Fruit fly (Drosophila melanogaster) whole organism, embryonic: ENCODE results near the gene CG18788.

Experiments
- CG11085 ChIP-seq: fragments of 200-800 bp; sonication (Bioruptor generic); IDR thresholded peaks from 2 replicates; pipeline ENCODE4 v1.3.6; 2022; ENCODE audit warnings: missing biosample characterization, missing genetic modification characterization
- CG12071 ChIP-seq: fragments of 200-800 bp; sonication (Bioruptor generic); optimal IDR thresholded peaks from 3 replicates; lab custom pipeline; 2018; ENCODE audit warnings: missing biosample characterization, mild to moderate bottlenecking, missing genetic modification characterization
- CG12219 ChIP-seq: fragments of 200-800 bp; sonication (Bioruptor generic); optimal IDR thresholded peaks from 3 replicates; lab custom pipeline; 2018; ENCODE audit warnings: missing biosample characterization, mild to moderate bottlenecking, missing genetic modification characterization
- CG12236 ChIP-seq: fragments of 200-800 bp; sonication (Bioruptor generic); optimal IDR thresholded peaks from 2 replicates; lab custom pipeline; 2016; ENCODE audit warnings: missing biosample characterization, missing genetic modification characterization
- CG13287 ChIP-seq: fragments of 200-800 bp; sonication (Bioruptor generic); IDR thresholded peaks from 2 replicates; pipeline ENCODE4 v1.3.6; 2022; ENCODE audit warnings: missing biosample characterization, missing genetic modification characterization; ENCODE audit not compliant: partially characterized antibody
- CG13894 ChIP-seq: fragments of 200-800 bp; sonication (Bioruptor generic); optimal IDR thresholded peaks from 3 replicates; lab custom pipeline; 2018; ENCODE audit warnings: missing biosample characterization, mild to moderate bottlenecking, missing genetic modification characterization, moderate library complexity
- CG17612 ChIP-seq: fragments of 200-800 bp; sonication (Bioruptor generic); IDR thresholded peaks from 2 replicates; pipeline ENCODE4 v1.3.6; 2022; ENCODE audit warnings: missing biosample characterization, missing genetic modification characterization
- CG18262 ChIP-seq: fragments of 200-800 bp; optimal IDR thresholded peaks from 3 replicates; lab custom pipeline; 2019; ENCODE audit warnings: missing biosample characterization, mild to moderate bottlenecking, missing genetic modification characterization, moderate library complexity
- CG2116 ChIP-seq: fragments of 200-800 bp; sonication (Bioruptor generic); optimal IDR thresholded peaks from 3 replicates; lab custom pipeline; 2018; ENCODE audit warnings: missing biosample characterization, mild to moderate bottlenecking, missing genetic modification characterization
- CG2120 ChIP-seq: fragments of 200-800 bp; sonication (Bioruptor generic); optimal IDR thresholded peaks from 3 replicates; lab custom pipeline; 2016; ENCODE audit warnings: missing biosample characterization, missing genetic modification characterization
- CG32532 ChIP-seq: fragments of 200-800 bp; sonication (Bioruptor generic); IDR thresholded peaks from 2 replicates; pipeline ENCODE4 v1.3.6; 2022; ENCODE audit warnings: missing biosample characterization, missing genetic modification characterization
- CG6272 ChIP-seq: fragments of 200-800 bp; sonication (Bioruptor generic); IDR thresholded peaks from 2 replicates; pipeline ENCODE4 v1.3.6; 2022; ENCODE audit warnings: missing biosample characterization, missing genetic modification characterization
- CG6854 ChIP-seq: fragments of 200-800 bp; sonication (Bioruptor generic); optimal IDR thresholded peaks from 3 replicates; lab custom pipeline; 2017; ENCODE audit warnings: missing biosample characterization, mild to moderate bottlenecking, missing genetic modification characterization
- Dfd ChIP-seq, 2 experiments: fragments of >200 bp; optimal IDR thresholded peaks; 2 replicates each; lab custom pipeline; 2017; ENCODE audit warnings: missing biosample characterization in 2 of 2, missing genetic modification characterization in 2 of 2
- Fer3 ChIP-seq: fragments of 200-800 bp; sonication (Bioruptor generic); optimal IDR thresholded peaks from 2 replicates; lab custom pipeline; 2018; ENCODE audit warnings: missing biosample characterization, mild to moderate bottlenecking, missing genetic modification characterization, moderate library complexity
- HLHmδ ChIP-seq: fragments of 200-800 bp; sonication (Bioruptor generic); optimal IDR thresholded peaks from 2 replicates; lab custom pipeline; 2018; ENCODE audit warnings: missing biosample characterization, mild to moderate bottlenecking, missing genetic modification characterization, moderate library complexity
- Hand ChIP-seq: fragments of 200-800 bp; sonication (Bioruptor generic); optimal IDR thresholded peaks from 2 replicates; lab custom pipeline; 2017; ENCODE audit warnings: mild to moderate bottlenecking, missing biosample characterization, missing genetic modification reagents, missing genetic modification characterization
- Hr51 ChIP-seq, 2 experiments: fragments of 200-800 bp; sonication (Bioruptor generic); optimal IDR thresholded peaks; 2 replicates in 1 of 2; 3 replicates in 1 of 2; lab custom pipeline; 2016 to 2018; ENCODE audit warnings: missing biosample characterization in 2 of 2, missing genetic modification characterization in 2 of 2, mild to moderate bottlenecking in 1 of 2, moderate library complexity in 1 of 2
- Lim3 ChIP-seq: fragments of 200-800 bp; sonication (Bioruptor generic); IDR thresholded peaks from 2 replicates; pipeline ENCODE4 v1.3.6; 2022; ENCODE audit warnings: missing biosample characterization, missing genetic modification characterization
- Mad ChIP-seq: fragments of 200-800 bp; sonication (Bioruptor generic); optimal IDR thresholded peaks from 2 replicates; lab custom pipeline; 2016; ENCODE audit warnings: missing biosample characterization, missing genetic modification characterization
- Mes4 ChIP-seq: fragments of 200-800 bp; sonication (Bioruptor generic); optimal IDR thresholded peaks from 2 replicates; lab custom pipeline; 2016; ENCODE audit warnings: missing biosample characterization, missing genetic modification characterization
- NC2α ChIP-seq: fragments of 200-800 bp; sonication (Bioruptor generic); optimal IDR thresholded peaks from 2 replicates; lab custom pipeline; 2016; ENCODE audit warnings: missing biosample characterization, missing genetic modification characterization
- Neu2 ChIP-seq: fragments of 200-800 bp; sonication (Bioruptor generic); optimal IDR thresholded peaks from 3 replicates; lab custom pipeline; 2016; ENCODE audit warnings: missing biosample characterization, missing genetic modification characterization, borderline replicate concordance
- Nf-YA ChIP-seq: fragments of 200-800 bp; sonication (Bioruptor generic); IDR thresholded peaks from 2 replicates; pipeline ENCODE4 v1.3.6; 2022; ENCODE audit warnings: missing biosample characterization, missing genetic modification characterization
- Side ChIP-seq: fragments of 200-800 bp; sonication (Bioruptor generic); optimal IDR thresholded peaks from 2 replicates; lab custom pipeline; 2016; ENCODE audit warnings: missing biosample characterization, missing genetic modification characterization
- TFAM ChIP-seq: fragments of 200-800 bp; sonication (Bioruptor generic); optimal IDR thresholded peaks from 2 replicates; lab custom pipeline; 2017; ENCODE audit warnings: missing biosample characterization, missing genetic modification characterization, inconsistent platforms
- YL-1 ChIP-seq: fragments of 200-800 bp; sonication (Bioruptor generic); optimal IDR thresholded peaks from 3 replicates; lab custom pipeline; 2017; ENCODE audit warnings: missing biosample characterization, mild to moderate bottlenecking, missing genetic modification characterization
- amos ChIP-seq: fragments of 200-800 bp; sonication (Bioruptor generic); IDR thresholded peaks from 2 replicates; pipeline ENCODE4 v1.3.6; 2022; ENCODE audit warnings: missing biosample characterization, missing genetic modification characterization; ENCODE audit not compliant: partially characterized antibody
- az2 ChIP-seq: fragments of 200-800 bp; sonication (Bioruptor generic); optimal IDR thresholded peaks from 3 replicates; lab custom pipeline; 2016; ENCODE audit warnings: missing biosample characterization, missing genetic modification characterization
- crp ChIP-seq, 2 experiments: fragments of 200-800 bp; sonication (Bioruptor generic); optimal IDR thresholded peaks; 2 replicates in 1 of 2; 3 replicates in 1 of 2; lab custom pipeline; 2017; ENCODE audit warnings: missing biosample characterization in 2 of 2, missing genetic modification characterization in 2 of 2, mild to moderate bottlenecking in 1 of 2, moderate library complexity in 1 of 2
- dmrt11E ChIP-seq: fragments of 200-800 bp; sonication (Bioruptor generic); optimal IDR thresholded peaks from 3 replicates; lab custom pipeline; 2018; ENCODE audit warnings: missing biosample characterization, mild to moderate bottlenecking, missing genetic modification characterization, moderate library complexity
- dpn ChIP-seq, 2 experiments: fragments of 200-800 bp; sonication (Bioruptor generic); optimal IDR thresholded peaks; 3 replicates each; lab custom pipeline; 2016; ENCODE audit warnings: missing biosample characterization in 2 of 2, missing genetic modification characterization in 2 of 2
- fd96Cb ChIP-seq: fragments of 200-800 bp; sonication (Bioruptor generic); optimal IDR thresholded peaks from 2 replicates; lab custom pipeline; 2018; ENCODE audit warnings: missing biosample characterization, mild to moderate bottlenecking, missing genetic modification characterization, moderate library complexity
- grau ChIP-seq: fragments of 200-800 bp; optimal IDR thresholded peaks from 3 replicates; lab custom pipeline; 2019; ENCODE audit warnings: missing biosample characterization, mild to moderate bottlenecking, missing genetic modification characterization, moderate library complexity
- grn ChIP-seq: fragments of 200-800 bp; sonication (Bioruptor generic); optimal IDR thresholded peaks from 3 replicates; lab custom pipeline; 2017; ENCODE audit warnings: missing biosample characterization, missing genetic modification characterization
- hb ChIP-seq: fragments of 200-800 bp; sonication (Bioruptor generic); IDR thresholded peaks from 3 replicates; pipeline ENCODE4 v1.3.6; 2022; ENCODE audit warnings: missing biosample characterization, missing genetic modification characterization; ENCODE audit not compliant: partially characterized antibody
- jing ChIP-seq: fragments of 200-800 bp; sonication (Bioruptor generic); optimal IDR thresholded peaks from 2 replicates; lab custom pipeline; 2018; ENCODE audit warnings: missing biosample characterization, mild to moderate bottlenecking, missing genetic modification characterization
- lab ChIP-seq: fragments of 200-800 bp; sonication (Bioruptor generic); optimal IDR thresholded peaks from 3 replicates; lab custom pipeline; 2017; ENCODE audit warnings: missing biosample characterization, missing genetic modification characterization, mild to moderate bottlenecking, moderate library complexity, missing genetic modification reagents
- oc ChIP-seq: fragments of 200-800 bp; sonication (Bioruptor generic); optimal IDR thresholded peaks from 2 replicates; lab custom pipeline; 2018; ENCODE audit warnings: missing biosample characterization, mild to moderate bottlenecking, missing genetic modification characterization, moderate library complexity
- pan ChIP-seq, 4 experiments: fragments of >200 bp in 3 of 4; fragments of 200-800 bp in 1 of 4; sonication (Bioruptor generic) in 1 of 4; optimal IDR thresholded peaks in 3 of 4; IDR thresholded peaks in 1 of 4; 2 replicates each; pipeline versions ENCODE4 v1.3.6 to Lab custom; 2017 to 2022; ENCODE audit warnings: missing biosample characterization in 2 of 4, missing genetic modification characterization in 2 of 4, mixed read lengths in 1 of 4
- pho ChIP-seq: fragments of 200-800 bp; sonication (Bioruptor generic); optimal IDR thresholded peaks from 2 replicates; lab custom pipeline; 2016; ENCODE audit warnings: missing biosample characterization, missing genetic modification characterization
- pum ChIP-seq: fragments of 200-800 bp; sonication (Bioruptor generic); optimal IDR thresholded peaks from 2 replicates; lab custom pipeline; 2016; ENCODE audit warnings: missing biosample characterization, missing genetic modification characterization
- ro ChIP-seq: fragments of 200-800 bp; sonication (Bioruptor generic); IDR thresholded peaks from 2 replicates; pipeline ENCODE4 v1.3.6; 2022; ENCODE audit warnings: missing biosample characterization, missing genetic modification characterization
- schlank ChIP-seq: fragments of 200-800 bp; sonication (Bioruptor generic); optimal IDR thresholded peaks from 2 replicates; lab custom pipeline; 2018; ENCODE audit warnings: missing biosample characterization, mild to moderate bottlenecking, missing genetic modification characterization
- sens-2 ChIP-seq: fragments of 200-800 bp; sonication (Bioruptor generic); IDR thresholded peaks from 2 replicates; pipeline ENCODE4 v1.3.6; 2022; ENCODE audit warnings: missing biosample characterization, missing genetic modification characterization
- sob ChIP-seq: fragments of 200-800 bp; sonication (Bioruptor generic); IDR thresholded peaks from 2 replicates; pipeline ENCODE4 v1.3.6; 2022; ENCODE audit warnings: missing biosample characterization, missing genetic modification characterization
- wdn ChIP-seq: fragments of 200-800 bp; sonication (Bioruptor generic); IDR thresholded peaks from 2 replicates; pipeline ENCODE4 v1.3.6; 2022; ENCODE audit warnings: missing biosample characterization, missing genetic modification characterization

The CG18788 gene

DNA sequence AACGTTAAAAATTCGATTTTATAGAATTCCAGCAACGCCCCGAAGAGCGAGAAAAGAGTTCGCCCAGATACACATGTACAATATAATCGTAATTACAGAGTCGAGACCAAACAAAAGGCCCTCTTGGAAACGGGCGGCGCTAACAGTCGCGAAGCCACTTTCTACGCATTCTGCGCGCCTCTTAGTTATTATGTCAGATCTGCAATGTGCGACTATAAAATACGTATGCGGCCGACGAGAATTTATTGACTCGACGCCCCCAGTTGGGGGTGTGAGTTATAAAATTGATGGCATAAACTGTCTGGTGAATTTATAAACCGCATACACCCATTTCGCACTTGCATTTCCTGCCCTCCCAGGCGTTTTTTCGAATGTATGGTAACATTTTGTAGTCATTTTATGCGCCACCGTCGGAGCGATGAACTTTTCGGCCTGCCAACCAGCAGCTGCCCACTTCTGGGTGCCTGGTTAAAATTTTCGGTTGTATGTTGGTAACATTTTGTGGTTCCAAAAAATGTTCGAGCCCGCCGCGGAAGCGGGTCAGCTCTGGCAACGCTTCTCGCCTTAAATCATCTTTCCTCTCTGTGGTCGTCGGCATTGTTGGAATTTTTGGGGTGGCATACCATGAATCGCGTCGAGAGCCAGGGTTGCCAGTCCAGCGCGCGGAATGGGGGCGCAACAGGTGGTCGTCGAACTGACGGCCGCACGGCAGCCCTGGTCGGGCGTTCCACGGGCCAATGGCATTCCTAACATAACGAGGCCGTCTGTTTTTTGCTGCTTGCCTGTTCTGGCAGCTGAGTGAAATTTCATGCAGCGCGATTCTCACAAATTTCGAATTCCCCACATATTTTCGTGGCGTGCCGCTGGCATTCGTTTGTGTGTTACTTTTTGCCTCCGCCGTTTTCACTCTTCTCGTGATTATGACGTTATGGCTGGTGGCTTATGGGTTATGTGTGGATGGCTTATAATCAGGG lies 22.0 kb upstream of the CG18788 start (continued):
- TF ChIP-seq oc (peak; percentile 81), Fer3 (tag; lab: Kevin White, UChicago) (peak; percentile 55), lab (GFP tag; lab: Kevin White, UChicago) (peak; percentile 94), CG6854 (peak; percentile 39), CG12071 (GFP tag; lab: Kevin White, UChicago) (peak; percentile 75), Dfd (GFP tag; optimal IDR thresholded peaks at IDR 0.05; lab: Kevin White, UChicago) (no peak), CG17612 (GFP tag; lab: Robert Waterston, UW) (no peak), dmrt11E (tag; lab: Kevin White, UChicago) (no peak), Hr51 (GFP tag; optimal IDR thresholded peaks at IDR 0.05; lab: Kevin White, UChicago) (peak; percentile 72 to 77), CG13287 (GFP tag; lab: Robert Waterston, UW) (no peak), fd96Cb (tag; lab: Kevin White, UChicago) (peak; percentile 26), wdn (no peak), Nf-YA (GFP tag; lab: Robert Waterston, UW) (no peak), ro (GFP tag; lab: Robert Waterston, UW) (no peak), HLHmδ (GFP tag; lab: Kevin White, UChicago) (peak; percentile 89), CG13894 (tag; lab: Kevin White, UChicago) (peak; percentile 90), pum (GFP tag; lab: Kevin White, UChicago) (peak; percentile 59), grn (GFP tag; lab: Kevin White, UChicago) (no peak), amos (no peak), CG11085 (GFP tag; lab: Robert Waterston, UW) (no peak), sob (no peak), Lim3 (GFP tag; lab: Robert Waterston, UW) (no peak), Neu2 (GFP tag; lab: Kevin White, UChicago) (peak; percentile 13), hb (GFP tag; lab: Robert Waterston, UW) (no peak), crp (GFP tag; optimal IDR thresholded peaks at IDR 0.05; lab: Kevin White, UChicago) (peak in 1 of 2 experiments; percentile 52), YL-1 (GFP tag; lab: Kevin White, UChicago) (peak; percentile 44), NC2α (GFP tag; lab: Kevin White, UChicago) (peak; percentile 58), jing (GFP tag; lab: Kevin White, UChicago) (no peak), CG12236 (GFP tag; lab: Kevin White, UChicago) (peak; percentile 4), TFAM (GFP tag; lab: Kevin White, UChicago) (no peak), dpn (GFP tag; optimal IDR thresholded peaks at IDR 0.05; lab: Kevin White, UChicago) (peak; percentile 76 to 81), CG2120 (peak; percentile 88), pan (optimal IDR thresholded peaks at IDR 0.05; lab: Kevin White, UChicago) (no peak), pan (GFP tag; optimal IDR thresholded peaks at IDR 0.05 in 1 of 2, IDR thresholded peaks at IDR 0.05 in 1 of 2) (no peak), Mes4 (GFP tag; lab: Kevin White, UChicago) (peak; percentile 54), Hand (GFP tag; lab: Kevin White, UChicago) (peak; percentile 69), CG12219 (GFP tag; lab: Kevin White, UChicago) (peak; percentile 60), CG2116 (GFP tag; lab: Kevin White, UChicago) (peak; percentile 21), schlank (peak; percentile 54), az2 (GFP tag; lab: Kevin White, UChicago) (peak; percentile 69), CG18262 (peak; percentile 36), CG32532 (GFP tag; lab: Robert Waterston, UW) (no peak), sens-2 (GFP tag; lab: Robert Waterston, UW) (no peak), pho (GFP tag; lab: Kevin White, UChicago) (peak; percentile 78), grau (tag; lab: Kevin White, UChicago) (peak; percentile 72), Mad (GFP tag; lab: Kevin White, UChicago) (peak; percentile 80), CG6272 (GFP tag; lab: Robert Waterston, UW) (peak; percentile 80), Side (GFP tag; lab: Kevin White, UChicago) (peak; percentile 85)
